Fruit fly (Drosophila melanogaster) whole organism, embryonic: ENCODE results near the gene sp3.

Experiments
- Adf1 ChIP-seq: fragments of 200-800 bp; sonication (Bioruptor generic); IDR thresholded peaks from 2 replicates; pipeline ENCODE4 v1.3.6; 2022; ENCODE audit warnings: missing biosample characterization, missing genetic modification characterization
- Atf-2 ChIP-seq: fragments of 200-800 bp; sonication (Bioruptor generic); optimal IDR thresholded peaks from 2 replicates; lab custom pipeline; 2016; ENCODE audit warnings: missing biosample characterization, missing genetic modification characterization
- Blimp-1 ChIP-seq: fragments of 200-800 bp; sonication (Bioruptor generic); optimal IDR thresholded peaks from 3 replicates; lab custom pipeline; 2018; ENCODE audit warnings: missing biosample characterization, missing genetic modification characterization, mild to moderate bottlenecking, moderate library complexity, missing genetic modification reagents
- CG10979 ChIP-seq: fragments of 200-800 bp; sonication (Bioruptor generic); optimal IDR thresholded peaks from 2 replicates; lab custom pipeline; 2018; ENCODE audit warnings: missing biosample characterization, mild to moderate bottlenecking, missing genetic modification characterization, moderate library complexity
- CG11723 ChIP-seq: fragments of 200-800 bp; sonication (Bioruptor generic); optimal IDR thresholded peaks from 2 replicates; lab custom pipeline; 2017; ENCODE audit warnings: missing biosample characterization, mild to moderate bottlenecking, missing genetic modification characterization
- CG12104 ChIP-seq: fragments of 200-800 bp; sonication (Bioruptor generic); optimal IDR thresholded peaks from 3 replicates; lab custom pipeline; 2016; ENCODE audit warnings: missing biosample characterization, missing genetic modification characterization
- CG12219 ChIP-seq: fragments of 200-800 bp; sonication (Bioruptor generic); optimal IDR thresholded peaks from 3 replicates; lab custom pipeline; 2018; ENCODE audit warnings: missing biosample characterization, mild to moderate bottlenecking, missing genetic modification characterization
- CG13296 ChIP-seq: fragments of 200-800 bp; sonication (Bioruptor generic); optimal IDR thresholded peaks from 3 replicates; lab custom pipeline; 2018; ENCODE audit warnings: missing biosample characterization, mild to moderate bottlenecking, missing genetic modification characterization
- CG16779 ChIP-seq: fragments of 200-800 bp; sonication (Bioruptor generic); IDR thresholded peaks from 2 replicates; pipeline ENCODE4 v1.3.6; 2022; ENCODE audit warnings: missing biosample characterization, missing genetic modification characterization
- CG17361 ChIP-seq: fragments of 200-800 bp; sonication (Bioruptor generic); IDR thresholded peaks from 3 replicates; pipeline ENCODE4 v1.3.6; 2022; ENCODE audit warnings: missing biosample characterization, missing genetic modification characterization
- CG17912 ChIP-seq: fragments of 200-800 bp; sonication (Bioruptor generic); optimal IDR thresholded peaks from 2 replicates; lab custom pipeline; 2018; ENCODE audit warnings: missing biosample characterization, mild to moderate bottlenecking, missing genetic modification characterization
- CG18262 ChIP-seq: fragments of 200-800 bp; optimal IDR thresholded peaks from 3 replicates; lab custom pipeline; 2019; ENCODE audit warnings: missing biosample characterization, mild to moderate bottlenecking, missing genetic modification characterization, moderate library complexity
- CG18599 ChIP-seq: fragments of 200-800 bp; sonication (Bioruptor generic); optimal IDR thresholded peaks from 3 replicates; lab custom pipeline; 2017; ENCODE audit warnings: missing biosample characterization, missing genetic modification characterization, mild to moderate bottlenecking, moderate library complexity, missing genetic modification reagents
- CG18764 ChIP-seq: fragments of 200-800 bp; sonication (Bioruptor generic); optimal IDR thresholded peaks from 3 replicates; lab custom pipeline; 2016; ENCODE audit warnings: missing biosample characterization, missing genetic modification characterization
- CG4282 ChIP-seq: fragments of 200-800 bp; sonication (Bioruptor generic); optimal IDR thresholded peaks from 2 replicates; lab custom pipeline; 2016; ENCODE audit warnings: missing biosample characterization, missing genetic modification characterization
- CG4424 ChIP-seq: fragments of 200-800 bp; sonication (Bioruptor generic); optimal IDR thresholded peaks from 3 replicates; lab custom pipeline; 2016; ENCODE audit warnings: missing biosample characterization, missing genetic modification characterization
- CG4730 ChIP-seq: fragments of 200-800 bp; sonication (Bioruptor generic); IDR thresholded peaks from 2 replicates; pipeline ENCODE4 v1.3.6; 2022; ENCODE audit warnings: missing biosample characterization, missing genetic modification characterization
- CG5953 ChIP-seq: fragments of 200-800 bp; sonication (Bioruptor generic); IDR thresholded peaks from 2 replicates; pipeline ENCODE4 v1.3.6; 2022; ENCODE audit warnings: missing biosample characterization, missing genetic modification characterization
- CG8359 ChIP-seq: fragments of 200-800 bp; sonication (Bioruptor generic); optimal IDR thresholded peaks from 2 replicates; lab custom pipeline; 2017; ENCODE audit warnings: missing biosample characterization, mild to moderate bottlenecking, missing genetic modification characterization, borderline replicate concordance
- CG9727 ChIP-seq: fragments of 200-800 bp; sonication (Bioruptor generic); optimal IDR thresholded peaks from 3 replicates; lab custom pipeline; 2017; ENCODE audit warnings: missing biosample characterization, mild to moderate bottlenecking, missing genetic modification characterization
- Eip74EF ChIP-seq, 2 experiments: fragments of 200-800 bp in 1 of 2; fragments of >200 bp in 1 of 2; sonication (Bioruptor generic) in 1 of 2; optimal IDR thresholded peaks; 2 replicates each; lab custom pipeline; 2017 to 2019; ENCODE audit warnings: missing biosample characterization in 2 of 2, missing genetic modification characterization in 2 of 2, mild to moderate bottlenecking in 1 of 2, moderate library complexity in 1 of 2
- Ets97D ChIP-seq: fragments of 200-800 bp; sonication (Bioruptor generic); optimal IDR thresholded peaks from 3 replicates; lab custom pipeline; 2016; ENCODE audit warnings: missing biosample characterization, missing genetic modification characterization
- HHEX ChIP-seq: fragments of 200-800 bp; sonication (Bioruptor generic); optimal IDR thresholded peaks from 3 replicates; lab custom pipeline; 2017; ENCODE audit warnings: missing biosample characterization, mild to moderate bottlenecking, missing genetic modification characterization, missing genetic modification reagents
- Hand ChIP-seq: fragments of 200-800 bp; sonication (Bioruptor generic); optimal IDR thresholded peaks from 2 replicates; lab custom pipeline; 2017; ENCODE audit warnings: mild to moderate bottlenecking, missing biosample characterization, missing genetic modification reagents, missing genetic modification characterization
- Hmx ChIP-seq: fragments of 200-800 bp; sonication (Bioruptor generic); optimal IDR thresholded peaks from 2 replicates; lab custom pipeline; 2016; ENCODE audit warnings: missing biosample characterization, missing genetic modification characterization
- Jarid2 ChIP-seq: fragments of 200-800 bp; sonication (Bioruptor generic); optimal IDR thresholded peaks from 3 replicates; lab custom pipeline; 2017; ENCODE audit warnings: mild to moderate bottlenecking, missing biosample characterization, missing genetic modification reagents, missing genetic modification characterization
- Kr ChIP-seq: fragments of 200-800 bp; sonication (Bioruptor generic); optimal IDR thresholded peaks from 2 replicates; lab custom pipeline; 2017; ENCODE audit warnings: missing biosample characterization, mild to moderate bottlenecking, missing genetic modification characterization
- Lhr ChIP-seq: fragments of 200-800 bp; sonication (Bioruptor generic); optimal IDR thresholded peaks from 3 replicates; lab custom pipeline; 2017; ENCODE audit warnings: mild to moderate bottlenecking, missing biosample characterization, missing genetic modification reagents, missing genetic modification characterization
- Lpt ChIP-seq: fragments of >200 bp; optimal IDR thresholded peaks from 2 replicates; lab custom pipeline; 2018; ENCODE audit warnings: missing biosample characterization, missing genetic modification characterization
- MTF-1 ChIP-seq: fragments of 200-800 bp; sonication (Bioruptor generic); optimal IDR thresholded peaks from 2 replicates; lab custom pipeline; 2018; ENCODE audit warnings: missing biosample characterization, mild to moderate bottlenecking, missing genetic modification characterization, borderline replicate concordance
- Mrtf ChIP-seq: fragments of 200-800 bp; sonication (Bioruptor generic); IDR thresholded peaks from 3 replicates; pipeline ENCODE4 v1.3.6; 2022; ENCODE audit warnings: missing biosample characterization, missing genetic modification characterization
- Nf-YC ChIP-seq: fragments of 200-800 bp; optimal IDR thresholded peaks from 3 replicates; lab custom pipeline; 2019; ENCODE audit warnings: missing biosample characterization, mild to moderate bottlenecking, missing genetic modification characterization, moderate library complexity
- Opbp ChIP-seq: fragments of 200-800 bp; sonication (Bioruptor generic); IDR thresholded peaks from 3 replicates; pipeline ENCODE4 v1.3.6; 2022; ENCODE audit warnings: missing biosample characterization, missing genetic modification characterization; ENCODE audit not compliant: partially characterized antibody
- Ssrp ChIP-seq: fragments of 200-800 bp; sonication (Bioruptor generic); optimal IDR thresholded peaks from 2 replicates; lab custom pipeline; 2018; ENCODE audit warnings: missing biosample characterization, mild to moderate bottlenecking, missing genetic modification characterization, moderate library complexity
- Taf1 ChIP-seq: fragments of 200-800 bp; sonication (Bioruptor generic); IDR thresholded peaks from 2 replicates; pipeline ENCODE4 v1.3.6; 2022; ENCODE audit warnings: missing biosample characterization, missing genetic modification characterization
- abd-A ChIP-seq: fragments of 200-800 bp; sonication (Bioruptor generic); optimal IDR thresholded peaks from 3 replicates; lab custom pipeline; 2019; ENCODE audit warnings: missing biosample characterization, mild to moderate bottlenecking, missing genetic modification characterization, moderate library complexity
- ara ChIP-seq: fragments of 200-800 bp; sonication (Bioruptor generic); IDR thresholded peaks from 2 replicates; pipeline ENCODE4 v1.3.6; 2022; ENCODE audit warnings: missing biosample characterization, missing genetic modification characterization
- cwo ChIP-seq: fragments of 200-800 bp; sonication (Bioruptor generic); optimal IDR thresholded peaks from 3 replicates; lab custom pipeline; 2017; ENCODE audit warnings: missing biosample characterization, missing genetic modification characterization, mild to moderate bottlenecking, moderate library complexity, missing genetic modification reagents
- dm ChIP-seq: fragments of 200-800 bp; sonication (Bioruptor generic); optimal IDR thresholded peaks from 3 replicates; lab custom pipeline; 2016; ENCODE audit warnings: missing biosample characterization, missing genetic modification characterization
- ewg ChIP-seq: fragments of 200-800 bp; sonication (Bioruptor generic); optimal IDR thresholded peaks from 3 replicates; lab custom pipeline; 2017; ENCODE audit warnings: mild to moderate bottlenecking, missing biosample characterization, missing genetic modification reagents, missing genetic modification characterization
- her ChIP-seq: fragments of 200-800 bp; sonication (Bioruptor generic); optimal IDR thresholded peaks from 2 replicates; lab custom pipeline; 2016; ENCODE audit warnings: missing biosample characterization, missing genetic modification characterization
- kay ChIP-seq: fragments of 200-800 bp; sonication (Bioruptor generic); optimal IDR thresholded peaks from 2 replicates; lab custom pipeline; 2016; ENCODE audit warnings: missing biosample characterization, missing genetic modification characterization
- mam ChIP-seq: fragments of 200-800 bp; sonication (Bioruptor generic); optimal IDR thresholded peaks from 3 replicates; lab custom pipeline; 2016; ENCODE audit warnings: missing biosample characterization, missing genetic modification characterization
- nmo ChIP-seq: fragments of 200-800 bp; sonication (Bioruptor generic); optimal IDR thresholded peaks from 2 replicates; lab custom pipeline; 2018; ENCODE audit warnings: missing biosample characterization, mild to moderate bottlenecking, missing genetic modification characterization, moderate library complexity
- row ChIP-seq: fragments of 200-800 bp; sonication (Bioruptor generic); IDR thresholded peaks from 3 replicates; pipeline ENCODE4 v1.3.6; 2022; ENCODE audit warnings: missing biosample characterization, missing genetic modification characterization
- sima ChIP-seq: fragments of 200-800 bp; sonication (Bioruptor generic); optimal IDR thresholded peaks from 2 replicates; lab custom pipeline; 2016; ENCODE audit warnings: missing biosample characterization, missing genetic modification characterization
- slou ChIP-seq: fragments of 200-800 bp; sonication (Bioruptor generic); optimal IDR thresholded peaks from 3 replicates; lab custom pipeline; 2016; ENCODE audit warnings: missing biosample characterization, missing genetic modification characterization
- sug ChIP-seq: fragments of 200-800 bp; optimal IDR thresholded peaks from 2 replicates; lab custom pipeline; 2019; ENCODE audit warnings: missing biosample characterization, mild to moderate bottlenecking, missing genetic modification characterization, moderate library complexity
- z ChIP-seq: fragments of 200-800 bp; sonication (Bioruptor generic); IDR thresholded peaks from 3 replicates; pipeline ENCODE4 v1.3.6; 2022; ENCODE audit warnings: missing biosample characterization, missing genetic modification characterization

Gene sp3

DNA sequence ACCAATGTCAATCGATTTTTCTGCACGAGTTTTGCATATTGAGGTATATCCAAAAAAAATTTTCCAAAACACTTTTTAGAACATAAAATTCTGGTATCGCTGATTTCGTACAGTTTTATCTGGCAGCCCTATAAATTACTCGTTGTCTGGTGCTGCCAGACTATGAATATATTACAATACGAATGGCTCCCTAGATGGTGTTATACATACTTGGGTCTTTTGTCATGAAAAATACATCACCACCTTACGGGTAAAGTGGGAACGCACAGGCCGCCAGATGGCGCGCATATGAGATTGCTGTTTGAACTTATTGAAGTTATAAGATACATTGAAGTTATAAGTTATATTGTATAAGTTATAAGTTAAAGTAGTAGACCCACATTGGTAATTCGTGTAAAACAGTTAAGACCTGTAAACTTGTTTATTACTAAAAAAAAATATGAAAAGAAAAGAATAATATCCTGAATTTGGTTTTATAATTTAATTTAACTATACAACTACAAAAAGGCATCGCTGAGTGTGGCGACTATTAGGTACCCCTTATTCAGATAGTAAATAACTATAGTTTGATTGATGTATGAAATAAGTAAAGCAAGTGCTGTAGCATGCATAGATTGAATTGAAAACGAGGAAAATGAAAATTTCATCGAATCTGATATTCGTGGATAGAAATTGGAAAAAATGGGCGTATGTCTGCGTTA, 32.9 kb upstream of the sp3 start (continued):
- TF ChIP-seq Jarid2 (peak; percentile 30), CG18764 (GFP tag; lab: Kevin White, UChicago) (peak; percentile 56), CG17361 (GFP tag; lab: Robert Waterston, UW) (peak; percentile 63), Opbp (GFP tag; lab: Robert Waterston, UW) (peak; percentile 69; the same call in 2 of the 3 replicates), kay (GFP tag; lab: Kevin White, UChicago) (no peak), Eip74EF (GFP tag; optimal IDR thresholded peaks at IDR 0.05; lab: Kevin White, UChicago) (no peak), slou (GFP tag; lab: Kevin White, UChicago) (no peak), Lhr (GFP tag; lab: Kevin White, UChicago) (peak; percentile 76), abd-A (tag; lab: Kevin White, UChicago) (no peak), Ssrp (tag; lab: Kevin White, UChicago) (no peak), CG4424 (GFP tag; lab: Kevin White, UChicago) (peak; percentile 57), HHEX (GFP tag; lab: Kevin White, UChicago) (peak; percentile 52), CG8359 (GFP tag; lab: Kevin White, UChicago) (no peak), cwo (GFP tag; lab: Kevin White, UChicago) (no peak), Atf-2 (GFP tag; lab: Kevin White, UChicago) (peak; percentile 11), CG13296 (GFP tag; lab: Kevin White, UChicago) (no peak), Lpt (GFP tag; lab: Kevin White, UChicago) (no peak), Taf1 (no peak), Adf1 (no peak), CG5953 (GFP tag; lab: Robert Waterston, UW) (no peak), CG10979 (peak; percentile 54), CG12104 (GFP tag; lab: Kevin White, UChicago) (no peak), ewg (GFP tag; lab: Kevin White, UChicago) (peak; percentile 41), CG18262 (tag; lab: Kevin White, UChicago) (peak; percentile 47), CG12219 (GFP tag; lab: Kevin White, UChicago) (no peak), z (GFP tag; lab: Robert Waterston, UW) (no peak), CG11723 (GFP tag; lab: Kevin White, UChicago) (no peak), Kr (GFP tag; lab: Kevin White, UChicago) (no peak), ara (GFP tag; lab: Robert Waterston, UW) (peak; percentile 68), Nf-YC (tag; lab: Kevin White, UChicago) (peak; percentile 44), CG9727 (GFP tag; lab: Kevin White, UChicago) (peak; percentile 26), CG17912 (GFP tag; lab: Kevin White, UChicago) (peak; percentile 57), sug (no peak), Mrtf (peak; percentile 55; the same call in 1 of the 3 replicates), CG4282 (GFP tag; lab: Kevin White, UChicago) (no peak), nmo (GFP tag; lab: Kevin White, UChicago) (peak; percentile 52), CG18599 (GFP tag; lab: Kevin White, UChicago) (no peak), Hand (GFP tag; lab: Kevin White, UChicago) (no peak), sima (GFP tag; lab: Kevin White, UChicago) (no peak), dm (GFP tag; lab: Kevin White, UChicago) (peak; percentile 37), CG16779 (GFP tag; lab: Robert Waterston, UW) (peak; percentile 70), CG4730 (GFP tag; lab: Robert Waterston, UW) (peak; percentile 51), her (GFP tag; lab: Kevin White, UChicago) (peak; percentile 49), row (GFP tag; lab: Robert Waterston, UW) (peak; percentile 45; the same call in 1 of the 3 replicates), Hmx (GFP tag; lab: Kevin White, UChicago) (no peak), mam (GFP tag; lab: Kevin White, UChicago) (peak; percentile 47), MTF-1 (GFP tag; lab: Kevin White, UChicago) (peak; percentile 65), Blimp-1 (GFP tag; lab: Kevin White, UChicago) (peak; percentile 33), Ets97D (GFP tag; lab: Kevin White, UChicago) (peak; percentile 93)
